Fruit fly (Drosophila melanogaster): ENCODE data around the gene CG31140.

Gene CG31140

dm6 chr3R:23915042-23915428, 47.9 kb upstream of the CG31140 start (continued):
- TF ChIP-seq lilli (GFP tag; optimal IDR thresholded peaks at IDR 0.05) (peak; percentile 19), CG11456 (GFP tag; IDR thresholded peaks at IDR 0.05) (0 out of 3 replicates have a peak, but pooled peaks have one; percentile 33), Kr (GFP tag; optimal IDR thresholded peaks at IDR 0.05) (no peak), CG10959 (GFP tag; IDR thresholded peaks at IDR 0.05) (no peak), CG17359 (tag; optimal IDR thresholded peaks at IDR 0.05) (peak; percentile 41), Xrp1 (GFP tag; IDR thresholded peaks at IDR 0.05) (peak; percentile 64; the same call in 1 of the 2 replicates), CG1529 (GFP tag; optimal IDR thresholded peaks at IDR 0.05) (no peak), Bgb (GFP tag; IDR thresholded peaks at IDR 0.05; ENCODE audit: partially characterized antibody) (no peak), Aef1 (GFP tag; IDR thresholded peaks at IDR 0.05) (0 out of 3 replicates have a peak, but pooled peaks have one; percentile 24), sens-2 (GFP tag; IDR thresholded peaks at IDR 0.05) (no peak), chn (GFP tag; optimal IDR thresholded peaks at IDR 0.05) (no peak), CG10979 (tag; optimal IDR thresholded peaks at IDR 0.05) (peak; percentile 16), CG1233 (GFP tag; optimal IDR thresholded peaks at IDR 0.05) (no peak), gcm2 (GFP tag; optimal IDR thresholded peaks at IDR 0.05) (no peak), ems (GFP tag; optimal IDR thresholded peaks at IDR 0.05) (peak; percentile 29), CG11695 (GFP tag; IDR thresholded peaks at IDR 0.05) (0 out of 3 replicates have a peak, but pooled peaks have one; percentile 18)

- TF ChIP-seq sisA (GFP tag; IDR thresholded peaks at IDR 0.05) (0 out of 2 replicates have a peak, but pooled peaks have one; percentile 23), Fer3 (tag; optimal IDR thresholded peaks at IDR 0.05) (no peak), CG7839 (tag; optimal IDR thresholded peaks at IDR 0.05) (peak; percentile 0), CG2712 (tag; optimal IDR thresholded peaks at IDR 0.05) (peak; percentile 7), gem (tag; optimal IDR thresholded peaks at IDR 0.05) (peak; percentile 25), Drgx (GFP tag; IDR thresholded peaks at IDR 0.05) (peak; percentile 57), her (GFP tag; optimal IDR thresholded peaks at IDR 0.05) (no peak), prd (optimal IDR thresholded peaks at IDR 0.05) (no peak), prd (GFP tag; IDR thresholded peaks at IDR 0.05) (0 out of 3 replicates have a peak, but pooled peaks have one; percentile 37), CG6254 (GFP tag; optimal IDR thresholded peaks at IDR 0.05) (peak; percentile 2), Ets65A (GFP tag) (peak; percentile 53), ind (GFP tag; optimal IDR thresholded peaks at IDR 0.05) (peak; percentile 1), unpg (GFP tag; optimal IDR thresholded peaks at IDR 0.05) (peak; percentile 3), Hr51 (GFP tag; optimal IDR thresholded peaks at IDR 0.05) (peak in 1 of 2 experiments; percentile 3), CG10979 (tag; optimal IDR thresholded peaks at IDR 0.05) (peak; percentile 21), pan (optimal IDR thresholded peaks at IDR 0.05) (no peak), pan (GFP tag; optimal IDR thresholded peaks at IDR 0.05 in 1 of 2, IDR thresholded peaks at IDR 0.05 in 1 of 2) (no peak), CG11504 (tag; optimal IDR thresholded peaks at IDR 0.05) (peak; percentile 23), HLH3B (GFP tag; IDR thresholded peaks at IDR 0.05) (0 out of 2 replicates have a peak, but pooled peaks have one; percentile 5), CG13123 (GFP tag; optimal IDR thresholded peaks at IDR 0.05) (no peak), lbe (GFP tag; optimal IDR thresholded peaks at IDR 0.05) (peak; percentile 33), Ptx1 (GFP tag; IDR thresholded peaks at IDR 0.05) (0 out of 2 replicates have a peak, but pooled peaks have one; percentile 24), CG6689 (GFP tag; IDR thresholded peaks at IDR 0.05) (no peak), Med (GFP tag) (peak; percentile 78), CG3407 (GFP tag; optimal IDR thresholded peaks at IDR 0.05) (no peak), psq (GFP tag; optimal IDR thresholded peaks at IDR 0.05) (no peak), Blimp-1 (GFP tag; optimal IDR thresholded peaks at IDR 0.05) (peak; percentile 20), bsh (GFP tag; optimal IDR thresholded peaks at IDR 0.05) (peak; percentile 27 to 74), CG18262 (tag; optimal IDR thresholded peaks at IDR 0.05) (peak; percentile 5), nom (GFP tag; optimal IDR thresholded peaks at IDR 0.05) (peak; percentile 62), sens (GFP tag) (peak; percentile 54), nmo (GFP tag; optimal IDR thresholded peaks at IDR 0.05) (peak; percentile 3), az2 (GFP tag; optimal IDR thresholded peaks at IDR 0.05) (peak; percentile 1), cg (GFP tag; optimal IDR thresholded peaks at IDR 0.05) (no peak), kah (GFP tag; optimal IDR thresholded peaks at IDR 0.05) (no peak), CG30403 (GFP tag; optimal IDR thresholded peaks at IDR 0.05) (peak; percentile 7)
These were observed 47.0 kb upstream of the CG31140 start for dm6 chr3R:23915967-23916366.

Data from whole organism, embryonic.